Worm (Caenorhabditis elegans): Measurements from ENCODE around the gene B0285.6.

DNA sequence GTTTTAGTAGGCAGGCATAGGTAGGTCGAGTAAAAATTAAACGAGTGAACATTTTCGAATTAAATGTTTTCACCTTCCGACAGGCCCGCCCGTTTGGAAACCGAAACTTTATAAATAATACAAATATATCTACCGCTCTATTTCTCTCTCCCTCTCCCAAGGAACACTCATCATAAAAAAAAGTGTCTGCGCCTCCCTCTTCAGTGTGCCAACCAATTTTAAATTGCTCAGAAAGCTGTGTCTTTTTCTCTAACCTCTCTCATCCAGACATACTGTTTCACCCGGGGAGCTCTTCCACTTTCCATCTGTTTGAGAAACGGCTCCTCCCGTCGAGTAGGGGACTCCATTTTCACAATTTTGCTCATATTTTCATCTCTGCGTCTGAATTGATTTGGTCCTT, 26.8 kb upstream of the B0285.6 start:
- TF ChIP-seq efl-1 (GFP tag; optimal IDR thresholded peaks at IDR 0.05) (no peak), K12H6.12 (tag; optimal IDR thresholded peaks at IDR 0.05) (no peak), snpc-1.1 (tag; optimal IDR thresholded peaks at IDR 0.05; ENCODE audit: insufficient read depth) (no peak)
